Fruit fly (Drosophila melanogaster) whole organism, embryonic: ENCODE measurements around the gene CG17803.

Experiments used
- Atf6 ChIP-seq: fragments of 200-800 bp; sonication (Bioruptor generic); IDR thresholded peaks from 2 replicates; pipeline ENCODE4 v1.3.6; 2022; ENCODE audit warnings: missing biosample characterization, missing genetic modification characterization
- CG11504 ChIP-seq: fragments of 200-800 bp; sonication (Bioruptor generic); optimal IDR thresholded peaks from 3 replicates; lab custom pipeline; 2019; ENCODE audit warnings: missing biosample characterization, mild to moderate bottlenecking, missing genetic modification characterization, moderate library complexity
- CG14014 ChIP-seq: fragments of 200-800 bp; sonication (Bioruptor generic); IDR thresholded peaks from 2 replicates; pipeline ENCODE4 v1.3.6; 2022; ENCODE audit warnings: missing biosample characterization, missing genetic modification characterization
- CG16815 ChIP-seq: fragments of 200-800 bp; sonication (Bioruptor generic); optimal IDR thresholded peaks from 3 replicates; lab custom pipeline; 2017; ENCODE audit warnings: missing biosample characterization, mild to moderate bottlenecking, missing genetic modification characterization
- CG17361 ChIP-seq: fragments of 200-800 bp; sonication (Bioruptor generic); IDR thresholded peaks from 3 replicates; pipeline ENCODE4 v1.3.6; 2022; ENCODE audit warnings: missing biosample characterization, missing genetic modification characterization
- CG18262 ChIP-seq: fragments of 200-800 bp; optimal IDR thresholded peaks from 3 replicates; lab custom pipeline; 2019; ENCODE audit warnings: missing biosample characterization, mild to moderate bottlenecking, missing genetic modification characterization, moderate library complexity
- CG18599 ChIP-seq: fragments of 200-800 bp; sonication (Bioruptor generic); optimal IDR thresholded peaks from 3 replicates; lab custom pipeline; 2017; ENCODE audit warnings: missing biosample characterization, missing genetic modification characterization, mild to moderate bottlenecking, moderate library complexity, missing genetic modification reagents
- CG18619 ChIP-seq: fragments of 200-800 bp; sonication (Bioruptor generic); optimal IDR thresholded peaks from 3 replicates; lab custom pipeline; 2017; ENCODE audit warnings: missing biosample characterization, mild to moderate bottlenecking, missing genetic modification characterization
- CG2889 ChIP-seq: fragments of 200-800 bp; sonication (Bioruptor generic); IDR thresholded peaks from 3 replicates; pipeline ENCODE4 v1.3.6; 2022; ENCODE audit warnings: missing biosample characterization, missing genetic modification characterization
- CG32767 ChIP-seq: fragments of 200-800 bp; sonication (Bioruptor generic); IDR thresholded peaks from 2 replicates; pipeline ENCODE4 v1.3.6; 2022; ENCODE audit warnings: missing biosample characterization, missing genetic modification characterization
- CG33213 ChIP-seq: fragments of 200-800 bp; sonication (Bioruptor generic); optimal IDR thresholded peaks from 3 replicates; lab custom pipeline; 2016; ENCODE audit warnings: missing biosample characterization, missing genetic modification characterization
- CG34376 ChIP-seq: fragments of 200-800 bp; sonication (Bioruptor generic); optimal IDR thresholded peaks from 2 replicates; lab custom pipeline; 2018; ENCODE audit warnings: missing biosample characterization, mild to moderate bottlenecking, missing genetic modification characterization
- CG3995 ChIP-seq: fragments of 200-800 bp; sonication (Bioruptor generic); optimal IDR thresholded peaks from 3 replicates; lab custom pipeline; 2016; ENCODE audit warnings: missing biosample characterization, missing genetic modification characterization
- CG4360 ChIP-seq: fragments of 200-800 bp; sonication (Bioruptor generic); IDR thresholded peaks from 2 replicates; pipeline ENCODE4 v1.3.6; 2022; ENCODE audit warnings: missing biosample characterization, missing genetic modification characterization
- CG43689 ChIP-seq: fragments of 200-800 bp; sonication (Bioruptor generic); IDR thresholded peaks from 2 replicates; pipeline ENCODE4 v1.3.6; 2022; ENCODE audit warnings: missing biosample characterization, missing genetic modification characterization
- CG6813 ChIP-seq: fragments of 200-800 bp; sonication (Bioruptor generic); optimal IDR thresholded peaks from 2 replicates; lab custom pipeline; 2017; ENCODE audit warnings: missing biosample characterization, missing genetic modification characterization, mild to moderate bottlenecking, moderate library complexity, missing genetic modification reagents
- CG7556 ChIP-seq: fragments of 200-800 bp; sonication (Bioruptor generic); optimal IDR thresholded peaks from 2 replicates; lab custom pipeline; 2017; ENCODE audit warnings: missing biosample characterization, mild to moderate bottlenecking, missing genetic modification characterization
- CG7963 ChIP-seq: fragments of 200-800 bp; sonication (Bioruptor generic); IDR thresholded peaks from 3 replicates; pipeline ENCODE4 v1.3.6; 2022; ENCODE audit warnings: missing biosample characterization, missing genetic modification characterization; ENCODE audit not compliant: partially characterized antibody
- CG8281 ChIP-seq: fragments of 200-800 bp; sonication (Bioruptor generic); optimal IDR thresholded peaks from 2 replicates; lab custom pipeline; 2018; ENCODE audit warnings: missing biosample characterization, mild to moderate bottlenecking, missing genetic modification characterization, moderate library complexity
- CG8765 ChIP-seq: fragments of 200-800 bp; sonication (Bioruptor generic); IDR thresholded peaks from 2 replicates; pipeline ENCODE4 v1.3.6; 2022; ENCODE audit warnings: missing biosample characterization, missing genetic modification characterization
- CG9727 ChIP-seq: fragments of 200-800 bp; sonication (Bioruptor generic); optimal IDR thresholded peaks from 3 replicates; lab custom pipeline; 2017; ENCODE audit warnings: missing biosample characterization, mild to moderate bottlenecking, missing genetic modification characterization
- CG9797 ChIP-seq: fragments of 200-800 bp; sonication (Bioruptor generic); optimal IDR thresholded peaks from 3 replicates; lab custom pipeline; 2018; ENCODE audit warnings: missing biosample characterization, mild to moderate bottlenecking, missing genetic modification characterization
- Chrac-16 ChIP-seq: fragments of 200-800 bp; sonication (Bioruptor generic); optimal IDR thresholded peaks from 3 replicates; lab custom pipeline; 2016; ENCODE audit warnings: missing biosample characterization, missing genetic modification characterization
- D19A ChIP-seq: fragments of 200-800 bp; optimal IDR thresholded peaks from 3 replicates; lab custom pipeline; 2019; ENCODE audit warnings: missing biosample characterization, mild to moderate bottlenecking, missing genetic modification characterization, moderate library complexity
- Dbx ChIP-seq: fragments of 200-800 bp; sonication (Bioruptor generic); IDR thresholded peaks from 3 replicates; pipeline ENCODE4 v1.3.6; 2022; ENCODE audit warnings: missing biosample characterization, missing genetic modification characterization
- Hr51 ChIP-seq, 2 experiments: fragments of 200-800 bp; sonication (Bioruptor generic); optimal IDR thresholded peaks; 2 replicates in 1 of 2; 3 replicates in 1 of 2; lab custom pipeline; 2016 to 2018; ENCODE audit warnings: missing biosample characterization in 2 of 2, missing genetic modification characterization in 2 of 2, mild to moderate bottlenecking in 1 of 2, moderate library complexity in 1 of 2
- NC2α ChIP-seq: fragments of 200-800 bp; sonication (Bioruptor generic); optimal IDR thresholded peaks from 2 replicates; lab custom pipeline; 2016; ENCODE audit warnings: missing biosample characterization, missing genetic modification characterization
- Sox100B ChIP-seq: fragments of 200-800 bp; sonication (Bioruptor generic); optimal IDR thresholded peaks from 3 replicates; lab custom pipeline; 2018; ENCODE audit warnings: missing biosample characterization, mild to moderate bottlenecking, missing genetic modification characterization
- Trl ChIP-seq, 3 experiments: fragments of >200 bp in 2 of 3; fragments of 200-800 bp in 1 of 3; sonication (Bioruptor generic) in 1 of 3; optimal IDR thresholded peaks; 2 replicates in 1 of 3; 3 replicates in 2 of 3; lab custom pipeline; 2016 to 2017; ENCODE audit warnings: missing biosample characterization in 1 of 3, missing genetic modification characterization in 1 of 3
- cad ChIP-seq: fragments of >200 bp; optimal IDR thresholded peaks from 2 replicates; lab custom pipeline; 2017; ENCODE audit warnings: missing biosample characterization, missing genetic modification characterization
- cg ChIP-seq: fragments of 200-800 bp; sonication (Bioruptor generic); optimal IDR thresholded peaks from 3 replicates; lab custom pipeline; 2019; ENCODE audit warnings: missing biosample characterization, mild to moderate bottlenecking, missing genetic modification characterization, moderate library complexity
- gcm2 ChIP-seq: fragments of 200-800 bp; sonication (Bioruptor generic); optimal IDR thresholded peaks from 2 replicates; lab custom pipeline; 2016; ENCODE audit warnings: missing biosample characterization, missing genetic modification characterization
- gem ChIP-seq: fragments of 200-800 bp; sonication (Bioruptor generic); optimal IDR thresholded peaks from 2 replicates; lab custom pipeline; 2019; ENCODE audit warnings: missing biosample characterization, mild to moderate bottlenecking, missing genetic modification characterization, moderate library complexity
- h ChIP-seq: fragments of >200 bp; optimal IDR thresholded peaks from 2 replicates; lab custom pipeline; 2017
- hb ChIP-seq: fragments of 200-800 bp; sonication (Bioruptor generic); IDR thresholded peaks from 3 replicates; pipeline ENCODE4 v1.3.6; 2022; ENCODE audit warnings: missing biosample characterization, missing genetic modification characterization; ENCODE audit not compliant: partially characterized antibody
- jing ChIP-seq: fragments of 200-800 bp; sonication (Bioruptor generic); optimal IDR thresholded peaks from 2 replicates; lab custom pipeline; 2018; ENCODE audit warnings: missing biosample characterization, mild to moderate bottlenecking, missing genetic modification characterization
- lbe ChIP-seq: fragments of 200-800 bp; sonication (Bioruptor generic); optimal IDR thresholded peaks from 2 replicates; lab custom pipeline; 2016; ENCODE audit warnings: missing biosample characterization, mild to moderate bottlenecking, missing genetic modification characterization
- nerfin-1 ChIP-seq: fragments of 200-800 bp; sonication (Bioruptor generic); optimal IDR thresholded peaks from 3 replicates; lab custom pipeline; 2019; ENCODE audit warnings: missing biosample characterization, mild to moderate bottlenecking, missing genetic modification characterization, moderate library complexity
- nmo ChIP-seq: fragments of 200-800 bp; sonication (Bioruptor generic); optimal IDR thresholded peaks from 2 replicates; lab custom pipeline; 2018; ENCODE audit warnings: missing biosample characterization, mild to moderate bottlenecking, missing genetic modification characterization, moderate library complexity
- pb ChIP-seq: fragments of 200-800 bp; sonication (Bioruptor generic); optimal IDR thresholded peaks from 3 replicates; lab custom pipeline; 2016; ENCODE audit warnings: missing biosample characterization, missing genetic modification characterization
- rib ChIP-seq: fragments of 200-800 bp; sonication (Bioruptor generic); IDR thresholded peaks from 2 replicates; pipeline ENCODE4 v1.3.6; 2022; ENCODE audit warnings: missing biosample characterization, missing genetic modification characterization
- seq ChIP-seq: fragments of 200-800 bp; sonication (Bioruptor generic); IDR thresholded peaks from 2 replicates; pipeline ENCODE4 v1.3.6; 2022; ENCODE audit warnings: missing biosample characterization, missing genetic modification characterization
- shn ChIP-seq: fragments of 200-800 bp; sonication (Bioruptor generic); optimal IDR thresholded peaks from 3 replicates; lab custom pipeline; 2016; ENCODE audit warnings: missing biosample characterization, missing genetic modification characterization
- slbo ChIP-seq: fragments of 200-800 bp; sonication (Bioruptor generic); IDR thresholded peaks from 2 replicates; pipeline ENCODE4 v1.3.6; 2022; ENCODE audit warnings: missing biosample characterization, missing genetic modification characterization
- slp2 ChIP-seq: fragments of 200-800 bp; sonication (Bioruptor generic); optimal IDR thresholded peaks from 2 replicates; lab custom pipeline; 2016; ENCODE audit warnings: missing biosample characterization, missing genetic modification characterization
- sqz ChIP-seq: fragments of 200-800 bp; sonication (Bioruptor generic); optimal IDR thresholded peaks from 3 replicates; lab custom pipeline; 2018; ENCODE audit warnings: missing biosample characterization, mild to moderate bottlenecking, missing genetic modification characterization
- tll ChIP-seq, 2 experiments: fragments of 200-800 bp in 1 of 2; fragments of >200 bp in 1 of 2; sonication (Bioruptor generic) in 1 of 2; optimal IDR thresholded peaks; 2 replicates each; lab custom pipeline; 2017 to 2019; ENCODE audit warnings: missing biosample characterization in 2 of 2, missing genetic modification characterization in 2 of 2, mild to moderate bottlenecking in 1 of 2, moderate library complexity in 1 of 2
- tup ChIP-seq: fragments of 200-800 bp; sonication (Bioruptor generic); optimal IDR thresholded peaks from 2 replicates; lab custom pipeline; 2016; ENCODE audit warnings: missing biosample characterization, mild to moderate bottlenecking, missing genetic modification characterization, moderate library complexity
- z ChIP-seq: fragments of 200-800 bp; sonication (Bioruptor generic); IDR thresholded peaks from 3 replicates; pipeline ENCODE4 v1.3.6; 2022; ENCODE audit warnings: missing biosample characterization, missing genetic modification characterization
- zen ChIP-seq: fragments of 200-800 bp; sonication (Bioruptor generic); optimal IDR thresholded peaks from 3 replicates; lab custom pipeline; 2018; ENCODE audit warnings: missing biosample characterization, mild to moderate bottlenecking, missing genetic modification characterization, moderate library complexity

CG17803 gene

DNA sequence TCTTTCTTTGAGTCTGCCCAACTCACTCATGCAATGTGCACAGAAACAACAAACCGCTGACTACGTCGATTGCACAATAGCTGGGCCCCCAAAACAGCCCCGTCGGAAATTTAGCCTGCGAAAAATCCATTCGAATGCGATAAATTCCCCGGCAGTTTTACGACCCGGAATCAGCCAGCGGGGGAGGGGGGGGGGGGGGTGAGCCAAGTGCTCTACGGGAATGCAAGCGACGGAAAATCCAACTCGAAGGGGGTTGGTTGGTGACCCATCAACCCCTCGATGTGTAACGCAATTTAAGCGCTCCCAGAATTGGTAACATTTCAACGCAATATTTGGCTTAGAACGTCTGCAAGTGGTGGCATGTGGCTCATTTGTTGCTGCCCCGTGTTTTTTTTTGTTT is 45.7 kb upstream of the CG17803 start (continued):
- TF ChIP-seq Dbx (GFP tag; lab: Robert Waterston, UW) (no peak), CG9797 (GFP tag; lab: Kevin White, UChicago) (no peak), CG32767 (no peak), shn (no peak), CG6813 (GFP tag; lab: Kevin White, UChicago) (no peak), slbo (GFP tag; lab: Robert Waterston, UW) (no peak), zen (tag; lab: Kevin White, UChicago) (no peak)

DNA sequence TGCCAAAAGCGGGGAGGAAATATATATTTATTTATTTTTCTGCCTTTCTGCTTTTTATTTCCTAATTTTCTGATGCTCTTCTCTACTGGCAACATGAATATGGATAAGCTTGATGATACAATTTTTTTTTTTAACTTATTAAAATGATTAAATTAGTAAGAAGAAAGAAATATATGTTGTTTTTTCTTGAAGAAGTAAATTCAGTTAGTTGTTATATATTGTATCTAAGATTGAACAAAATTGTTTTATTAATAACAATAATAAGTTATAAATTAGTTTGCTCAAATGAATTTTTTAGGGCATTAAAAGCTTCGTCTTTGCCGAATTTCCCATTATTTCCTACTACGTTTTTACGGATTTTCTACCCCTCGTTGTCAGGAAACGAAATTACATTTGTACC is 29.2 kb upstream of the CG17803 start:
- TF ChIP-seq CG9727 (GFP tag; lab: Kevin White, UChicago), result no peak
- TF ChIP-seq tll (GFP tag; optimal IDR thresholded peaks at IDR 0.05; lab: Kevin White, UChicago), result no peak
- peak; percentile 37 for TF ChIP-seq gem (tag; lab: Kevin White, UChicago)
- TF ChIP-seq tup (GFP tag; lab: Kevin White, UChicago), result no peak
- peak; percentile 9 for TF ChIP-seq CG18262 (tag; lab: Kevin White, UChicago)
- peak; percentile 18 for TF ChIP-seq CG7556
- no peak for TF ChIP-seq slp2
- TF ChIP-seq CG43689 (GFP tag; lab: Robert Waterston, UW), result no peak
- no peak for TF ChIP-seq Chrac-16 (GFP tag; lab: Kevin White, UChicago)
- TF ChIP-seq seq (GFP tag; lab: Robert Waterston, UW), result no peak
- TF ChIP-seq CG18599, result no peak
- TF ChIP-seq CG8281 (tag; lab: Kevin White, UChicago), result no peak
- no peak for TF ChIP-seq sqz
- TF ChIP-seq CG8765, result no peak
- TF ChIP-seq Trl (optimal IDR thresholded peaks at IDR 0.05; lab: Kevin White, UChicago), result no peak
- no peak for TF ChIP-seq Trl (GFP tag; optimal IDR thresholded peaks at IDR 0.05; lab: Kevin White, UChicago)
- TF ChIP-seq hb (GFP tag; lab: Robert Waterston, UW), result no peak
- TF ChIP-seq nmo (GFP tag; lab: Kevin White, UChicago), result no peak
- TF ChIP-seq nerfin-1 (tag; lab: Kevin White, UChicago), result no peak
- 0 out of 3 replicates have a peak, but pooled peaks have one; percentile 23 for TF ChIP-seq CG17361 (GFP tag; lab: Robert Waterston, UW)
- no peak for TF ChIP-seq pb
- no peak for TF ChIP-seq CG14014
- no peak for TF ChIP-seq jing
- TF ChIP-seq CG33213 (GFP tag; lab: Kevin White, UChicago), result no peak
- no peak for TF ChIP-seq Sox100B (GFP tag; lab: Kevin White, UChicago)
- no peak for TF ChIP-seq z (GFP tag; lab: Robert Waterston, UW)
- no peak for TF ChIP-seq CG34376 (GFP tag; lab: Kevin White, UChicago)
- no peak for TF ChIP-seq NC2α (GFP tag; lab: Kevin White, UChicago)
- TF ChIP-seq CG6813 (GFP tag; lab: Kevin White, UChicago), result no peak
- no peak for TF ChIP-seq CG3995
- TF ChIP-seq CG11504 (tag; lab: Kevin White, UChicago), result peak; percentile 6
- no peak for TF ChIP-seq cg (GFP tag; lab: Kevin White, UChicago)
- TF ChIP-seq Hr51 (GFP tag; optimal IDR thresholded peaks at IDR 0.05; lab: Kevin White, UChicago), result peak in 1 of 2 experiments; percentile 5
- TF ChIP-seq cad (GFP tag; lab: Kevin White, UChicago), result no peak
- no peak for TF ChIP-seq gcm2
- no peak for TF ChIP-seq CG7963 (GFP tag; lab: Robert Waterston, UW)
- no peak for TF ChIP-seq rib (GFP tag; lab: Robert Waterston, UW)
- TF ChIP-seq Atf6 (GFP tag; lab: Robert Waterston, UW), result no peak
- no peak for TF ChIP-seq lbe (GFP tag; lab: Kevin White, UChicago)
- no peak for TF ChIP-seq CG4360 (GFP tag; lab: Robert Waterston, UW)
- no peak for TF ChIP-seq CG2889
- no peak for TF ChIP-seq CG18619
- no peak for TF ChIP-seq CG16815 (GFP tag; lab: Kevin White, UChicago)
- TF ChIP-seq D19A (tag; lab: Kevin White, UChicago), result peak; percentile 91
- TF ChIP-seq h (lab: Kevin White, UChicago), result no peak
